Fruit fly (Drosophila melanogaster) whole organism: ENCODE measurements around the gene TrpA1.

Source experiments
- pan ChIP-seq: fragments of >200 bp; optimal IDR thresholded peaks from 2 replicates; lab custom pipeline; 2017
- psq ChIP-seq: fragments of >200 bp; optimal IDR thresholded peaks from 2 replicates; lab custom pipeline; 2017

DNA sequence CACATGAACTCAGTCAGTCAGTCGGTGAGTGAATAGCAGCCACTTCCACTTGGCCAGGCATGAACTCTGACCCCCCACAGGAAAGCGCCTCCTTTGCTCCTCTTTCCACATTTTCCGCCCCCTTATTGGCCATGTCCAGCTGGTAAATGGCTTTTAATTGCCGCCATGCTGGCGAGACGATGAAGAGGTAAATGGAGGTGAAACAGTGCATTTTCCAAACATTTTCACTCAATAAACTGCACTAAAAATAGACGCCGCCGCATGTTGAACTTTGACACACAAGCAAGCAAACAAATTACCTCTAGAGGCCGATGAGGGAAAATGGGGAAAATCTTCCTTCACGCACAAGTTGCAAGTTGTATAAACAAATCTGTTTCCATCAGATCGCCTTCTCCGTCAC, 55.2 kb downstream of the TrpA1 start:
- no peak for TF ChIP-seq pan (lab: Kevin White, UChicago)
- no peak for TF ChIP-seq psq (lab: Kevin White, UChicago)
